Worm (Caenorhabditis elegans) whole organism, mixed stage, embryonic: Measurements from ENCODE around the gene F09E5.3.

Source experiments
- M03D4.4 ChIP-seq: sonication (generic microtip); optimal IDR thresholded peaks from 2 replicates; lab custom pipeline; 2017; ENCODE audit warnings: mild to moderate bottlenecking, missing genetic modification characterization, missing compliant biosample characterization
- bed-3 ChIP-seq: fragments of 200-800 bp; sonication (Bioruptor generic); optimal IDR thresholded peaks from 3 replicates; lab custom pipeline; 2018; ENCODE audit warnings: mild to moderate bottlenecking, missing genetic modification characterization, moderate library complexity, missing compliant biosample characterization
- blmp-1 ChIP-seq: fragments of 150-350 bp; optimal IDR thresholded peaks from 2 replicates; lab custom pipeline; 2014; ENCODE audit warnings: missing biosample characterization, missing genetic modification characterization
- ceh-39 ChIP-seq: fragments of 150-350 bp; optimal IDR thresholded peaks from 2 replicates; lab custom pipeline; 2014; ENCODE audit warnings: missing biosample characterization, missing genetic modification characterization
- ceh-43 ChIP-seq: fragments of 200-800 bp; sonication (Bioruptor generic); optimal IDR thresholded peaks from 2 replicates; lab custom pipeline; 2018; ENCODE audit warnings: mild to moderate bottlenecking, missing genetic modification characterization, moderate library complexity, missing compliant biosample characterization
- ceh-83 ChIP-seq: fragments of 200-800 bp; sonication (Bioruptor generic); optimal IDR thresholded peaks from 2 replicates; lab custom pipeline; 2018; ENCODE audit warnings: mild to moderate bottlenecking, missing genetic modification characterization, missing compliant biosample characterization
- ces-1 ChIP-seq: fragments of 150-350 bp; optimal IDR thresholded peaks from 2 replicates; lab custom pipeline; 2014; ENCODE audit warnings: missing biosample characterization, missing genetic modification reagents, missing genetic modification characterization
- cnd-1 ChIP-seq: fragments of 200-800 bp; sonication (Bioruptor generic); optimal IDR thresholded peaks from 2 replicates; lab custom pipeline; 2018; ENCODE audit warnings: mild to moderate bottlenecking, missing genetic modification characterization, missing compliant biosample characterization
- elt-1 ChIP-seq: sonication (generic microtip); optimal IDR thresholded peaks from 2 replicates; lab custom pipeline; 2017; ENCODE audit warnings: missing genetic modification characterization, mild to moderate bottlenecking, missing compliant biosample characterization, antibody characterized with exemption, moderate library complexity, borderline replicate concordance; ENCODE audit not compliant: insufficient read depth
- flh-1 ChIP-seq: fragments of 200-800 bp; sonication (Bioruptor generic); optimal IDR thresholded peaks from 2 replicates; lab custom pipeline; 2018; ENCODE audit warnings: mild to moderate bottlenecking, missing genetic modification characterization, moderate library complexity, missing compliant biosample characterization
- hlh-1 ChIP-seq: fragments of 150-350 bp; optimal IDR thresholded peaks from 2 replicates; lab custom pipeline; 2014; ENCODE audit warnings: missing biosample characterization, missing genetic modification reagents, missing genetic modification characterization
- lin-13 ChIP-seq: fragments of 150-350 bp; optimal IDR thresholded peaks from 2 replicates; lab custom pipeline; 2014; ENCODE audit warnings: missing biosample characterization, missing genetic modification characterization
- lsy-2 ChIP-seq: fragments of 150-350 bp; optimal IDR thresholded peaks from 2 replicates; lab custom pipeline; 2014; ENCODE audit warnings: missing biosample characterization, missing genetic modification characterization
- mab-5 ChIP-seq: fragments of 150-350 bp; optimal IDR thresholded peaks from 2 replicates; lab custom pipeline; 2014; ENCODE audit warnings: missing biosample characterization, missing genetic modification characterization
- mep-1 ChIP-seq: fragments of 150-350 bp; optimal IDR thresholded peaks from 2 replicates; lab custom pipeline; 2017; ENCODE audit warnings: missing biosample characterization, missing genetic modification reagents, missing genetic modification characterization, inconsistent platforms
- mls-2 ChIP-seq: sonication (generic microtip); optimal IDR thresholded peaks from 2 replicates; lab custom pipeline; 2016; ENCODE audit warnings: mild to moderate bottlenecking, missing genetic modification characterization, moderate library complexity, missing compliant biosample characterization
- nhr-2 ChIP-seq: fragments of 150-350 bp; optimal IDR thresholded peaks from 2 replicates; lab custom pipeline; 2014; ENCODE audit warnings: missing biosample characterization, missing genetic modification characterization
- nhr-237 ChIP-seq: fragments of 150-350 bp; optimal IDR thresholded peaks from 2 replicates; lab custom pipeline; 2014; ENCODE audit warnings: missing biosample characterization, missing genetic modification characterization
- nhr-28 ChIP-seq: fragments of 150-350 bp; optimal IDR thresholded peaks from 2 replicates; lab custom pipeline; 2014; ENCODE audit warnings: missing biosample characterization, missing genetic modification characterization
- nhr-76 ChIP-seq: sonication (generic microtip); optimal IDR thresholded peaks from 2 replicates; lab custom pipeline; 2017; ENCODE audit warnings: missing biosample characterization, missing genetic modification characterization
- pha-4 ChIP-seq: fragments of 150-350 bp; optimal IDR thresholded peaks from 2 replicates; lab custom pipeline; 2018; ENCODE audit warnings: missing biosample characterization, missing genetic modification reagents, missing genetic modification characterization
- sem-2 ChIP-seq: fragments of 200-800 bp; sonication (Bioruptor generic); optimal IDR thresholded peaks from 2 replicates; lab custom pipeline; 2018; ENCODE audit warnings: mild to moderate bottlenecking, missing genetic modification characterization, missing compliant biosample characterization
- snpc-4 ChIP-seq: fragments of 150-350 bp; optimal IDR thresholded peaks from 2 replicates; lab custom pipeline; 2014; ENCODE audit warnings: missing biosample characterization, missing genetic modification characterization
- tbx-8 ChIP-seq: fragments of 200-800 bp; sonication (Bioruptor generic); optimal IDR thresholded peaks from 2 replicates; lab custom pipeline; 2018; ENCODE audit warnings: mild to moderate bottlenecking, missing genetic modification characterization, moderate library complexity, missing compliant biosample characterization
- unc-39 ChIP-seq: fragments of 150-350 bp; optimal IDR thresholded peaks from 2 replicates; lab custom pipeline; 2014; ENCODE audit warnings: missing biosample characterization, missing genetic modification characterization
- zip-8 ChIP-seq: fragments of 150-350 bp; optimal IDR thresholded peaks from 2 replicates; lab custom pipeline; 2014; ENCODE audit warnings: missing biosample characterization, missing genetic modification characterization
- ztf-11 ChIP-seq: fragments of 150-350 bp; optimal IDR thresholded peaks from 2 replicates; lab custom pipeline; 2014; ENCODE audit warnings: missing biosample characterization, missing genetic modification characterization

F09E5.3 gene

ce11 chrII:5364516-5364915 is 9.3 kb upstream of the F09E5.3 start:
- TF ChIP-seq zip-8 (tag; lab: Kevin White, UChicago) (no peak), bed-3 (GFP tag; lab: Kevin White, UChicago) (no peak), M03D4.4 (no peak), flh-1 (GFP tag; lab: Kevin White, UChicago) (no peak), nhr-76 (no peak), unc-39 (no peak), nhr-28 (no peak), nhr-2 (tag; lab: Kevin White, UChicago) (no peak), lsy-2 (tag; lab: Kevin White, UChicago) (no peak), ces-1 (no peak), cnd-1 (tag; lab: Kevin White, UChicago) (no peak), pha-4 (tag; lab: Kevin White, UChicago) (no peak), mab-5 (tag; lab: Kevin White, UChicago) (no peak), sem-2 (GFP tag; lab: Kevin White, UChicago) (no peak), ceh-83 (GFP tag; lab: Kevin White, UChicago) (no peak), tbx-8 (GFP tag; lab: Kevin White, UChicago) (no peak), ceh-43 (GFP tag; lab: Kevin White, UChicago) (no peak), snpc-4 (tag; lab: Kevin White, UChicago) (no peak), elt-1 (tag; lab: Kevin White, UChicago) (no peak)

- TF ChIP-seq ztf-11: no peak
- TF ChIP-seq ces-1: peak; percentile 21
- no peak for TF ChIP-seq mls-2 (tag; lab: Kevin White, UChicago)
Measured at ce11 chrII:5365645-5366044, 8.2 kb upstream of the F09E5.3 start, which contains the start of gene F09E5.16. TSS of gene F09E5.16 (minus strand) at chrII:5365745.

ce11 chrII:5370641-5371040 is 3.2 kb upstream of the F09E5.3 start, which contains the start of gene F09E5.12:
TSS of gene F09E5.12 (minus strand) at chrII:5370741.
- TF ChIP-seq ceh-83 (GFP tag; lab: Kevin White, UChicago) (no peak), blmp-1 (tag; lab: Kevin White, UChicago) (no peak), ceh-43 (GFP tag; lab: Kevin White, UChicago) (no peak)

- TF ChIP-seq snpc-4 (tag; lab: Kevin White, UChicago) (no peak), zip-8 (tag; lab: Kevin White, UChicago) (no peak), mab-5 (tag; lab: Kevin White, UChicago) (no peak), M03D4.4 (no peak), mep-1 (tag; lab: Kevin White, UChicago) (no peak), nhr-28 (no peak), bed-3 (GFP tag; lab: Kevin White, UChicago) (no peak), flh-1 (GFP tag; lab: Kevin White, UChicago) (no peak), ces-1 (no peak), mls-2 (tag; lab: Kevin White, UChicago) (no peak), nhr-76 (no peak), ceh-43 (GFP tag; lab: Kevin White, UChicago) (no peak), ceh-39 (no peak), elt-1 (tag; lab: Kevin White, UChicago) (no peak), lin-13 (tag; lab: Kevin White, UChicago) (no peak), cnd-1 (tag; lab: Kevin White, UChicago) (no peak), nhr-2 (tag; lab: Kevin White, UChicago) (no peak), hlh-1 (tag; lab: Kevin White, UChicago) (no peak), nhr-237 (no peak)
Measured at ce11 chrII:5374967-5375366, 1.2 kb downstream of the F09E5.3 start, which contains the start of gene algn-2. TSS of gene algn-2 (plus strand) at chrII:5375267.

- TF ChIP-seq lsy-2 (tag; lab: Kevin White, UChicago): peak; percentile 70
- no peak for TF ChIP-seq pha-4 (tag; lab: Kevin White, UChicago)
- TF ChIP-seq, all 35 proteins: peak for 1
Measured at ce11 chrII:5377467-5378238, 3.9 kb downstream of the F09E5.3 start, which contains the start of gene prdx-2. TSS of gene prdx-2 (plus strand) at chrII:5378195.

- TF ChIP-seq cnd-1 (tag; lab: Kevin White, UChicago): no peak
Measured at ce11 chrII:5378239-5378521, 4.4 kb downstream of the F09E5.3 start.
